Fruit fly (Drosophila melanogaster) whole organism, prepupa: ENCODE data around the gene S.

Experiments used
- CG34406 ChIP-seq: fragments of 200-800 bp; sonication (Bioruptor generic); optimal IDR thresholded peaks from 3 replicates; lab custom pipeline; 2016; ENCODE audit warnings: missing biosample characterization, missing genetic modification characterization
- Eip78C ChIP-seq: fragments of 200-800 bp; sonication (Bioruptor generic); peaks from one replicate; lab custom pipeline; 2016; ENCODE audit warnings: missing biosample characterization, missing genetic modification characterization
- Ets21C ChIP-seq: fragments of 200-800 bp; sonication (Bioruptor generic); optimal IDR thresholded peaks from 3 replicates; lab custom pipeline; 2016; ENCODE audit warnings: missing biosample characterization, missing genetic modification characterization
- svp ChIP-seq: fragments of 200-800 bp; sonication (Bioruptor generic); peaks from one replicate; lab custom pipeline; 2016; ENCODE audit warnings: missing biosample characterization, missing genetic modification characterization

- TF ChIP-seq Eip78C (GFP tag; lab: Kevin White, UChicago) (no peak), svp (GFP tag; lab: Kevin White, UChicago) (no peak), Ets21C (no peak), CG34406 (GFP tag; lab: Kevin White, UChicago) (no peak)
Observed at dm6 chr2L:1124265-1124664, 46.6 kb upstream of the S start.
